Worm (Caenorhabditis elegans) whole organism, midembryonic: ENCODE measurements around the gene mpz-6.

ENCODE experiments used
- flt-1 ChIP-seq: fragments of 200-800 bp; sonication (Bioruptor generic); IDR thresholded peaks from 2 replicates; pipeline ENCODE4 v1.3.6; 2022; ENCODE audit warnings: missing genetic modification characterization, missing compliant biosample characterization
- tab-1 ChIP-seq: fragments of 200-800 bp; sonication (Bioruptor generic); IDR thresholded peaks from 2 replicates; pipeline ENCODE4 v1.3.6; 2022; ENCODE audit warnings: missing genetic modification characterization, missing compliant biosample characterization
- ztf-29 ChIP-seq: fragments of 200-800 bp; sonication (Bioruptor generic); IDR thresholded peaks from 2 replicates; pipeline ENCODE4 v1.3.6; 2022; ENCODE audit warnings: missing genetic modification reagents, missing genetic modification characterization, missing compliant biosample characterization

DNA sequence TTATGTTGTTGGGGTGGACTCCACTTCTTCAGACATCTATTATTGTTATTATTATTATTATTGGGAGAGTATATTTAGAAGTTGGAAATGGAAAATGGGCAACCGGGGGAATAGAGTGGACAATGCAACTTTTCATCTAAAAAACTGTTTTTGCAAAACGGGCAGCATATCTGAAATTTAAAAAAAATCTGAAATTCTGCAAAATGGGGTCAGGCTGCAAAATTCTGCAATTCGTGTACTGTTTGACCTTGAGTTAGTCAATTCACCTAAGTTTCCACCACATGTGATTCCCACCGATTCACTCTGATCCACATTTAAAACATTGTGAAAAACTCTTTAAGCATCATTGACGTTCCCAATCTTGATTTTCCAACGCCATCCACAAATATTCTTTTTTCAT is 33.9 kb downstream of the mpz-6 start, which contains the start of gene C06C3.4:
- no peak for TF ChIP-seq ztf-29 (GFP tag; lab: Robert Waterston, UW)
- TF ChIP-seq flt-1 (GFP tag; lab: Robert Waterston, UW): no peak
- no peak for TF ChIP-seq tab-1
